Fruit fly (Drosophila melanogaster) whole organism, embryonic: ENCODE data around the gene Hph.

Source experiments
- ATbp ChIP-seq: fragments of 200-800 bp; sonication (Bioruptor generic); optimal IDR thresholded peaks from 2 replicates; lab custom pipeline; 2017; ENCODE audit warnings: missing biosample characterization, mild to moderate bottlenecking, missing genetic modification characterization, missing genetic modification reagents
- Antp ChIP-seq: fragments of 200-800 bp; sonication (Bioruptor generic); optimal IDR thresholded peaks from 3 replicates; lab custom pipeline; 2016; ENCODE audit warnings: missing biosample characterization, missing genetic modification characterization
- CG10267 ChIP-seq: fragments of 200-800 bp; sonication (Bioruptor generic); optimal IDR thresholded peaks from 2 replicates; lab custom pipeline; 2018; ENCODE audit warnings: missing biosample characterization, mild to moderate bottlenecking, missing genetic modification characterization, moderate library complexity
- CG10274 ChIP-seq: fragments of 200-800 bp; sonication (Bioruptor generic); optimal IDR thresholded peaks from 3 replicates; lab custom pipeline; 2017; ENCODE audit warnings: missing biosample characterization, mild to moderate bottlenecking, missing genetic modification characterization
- CG11093 ChIP-seq: fragments of 200-800 bp; sonication (Bioruptor generic); IDR thresholded peaks from 3 replicates; pipeline ENCODE4 v1.3.6; 2022; ENCODE audit warnings: missing biosample characterization, missing genetic modification characterization
- CG11247 ChIP-seq: fragments of 200-800 bp; sonication (Bioruptor generic); IDR thresholded peaks from 2 replicates; pipeline ENCODE4 v1.3.6; 2022; ENCODE audit warnings: missing biosample characterization, missing genetic modification characterization
- CG13624 ChIP-seq: fragments of 200-800 bp; sonication (Bioruptor generic); optimal IDR thresholded peaks from 2 replicates; lab custom pipeline; 2016; ENCODE audit warnings: missing biosample characterization, missing genetic modification characterization
- CG1603 ChIP-seq: fragments of 200-800 bp; sonication (Bioruptor generic); optimal IDR thresholded peaks from 2 replicates; lab custom pipeline; 2019; ENCODE audit warnings: missing biosample characterization, mild to moderate bottlenecking, missing genetic modification characterization, moderate library complexity
- CG17568 ChIP-seq: fragments of 200-800 bp; sonication (Bioruptor generic); optimal IDR thresholded peaks from 2 replicates; lab custom pipeline; 2018; ENCODE audit warnings: missing biosample characterization, mild to moderate bottlenecking, missing genetic modification characterization, moderate library complexity
- CG31388 ChIP-seq: fragments of 200-800 bp; sonication (Bioruptor generic); optimal IDR thresholded peaks from 2 replicates; lab custom pipeline; 2016; ENCODE audit warnings: missing biosample characterization, missing genetic modification characterization
- CG34376 ChIP-seq: fragments of 200-800 bp; sonication (Bioruptor generic); optimal IDR thresholded peaks from 2 replicates; lab custom pipeline; 2018; ENCODE audit warnings: missing biosample characterization, mild to moderate bottlenecking, missing genetic modification characterization
- CG3995 ChIP-seq: fragments of 200-800 bp; sonication (Bioruptor generic); optimal IDR thresholded peaks from 3 replicates; lab custom pipeline; 2016; ENCODE audit warnings: missing biosample characterization, missing genetic modification characterization
- CG6854 ChIP-seq: fragments of 200-800 bp; sonication (Bioruptor generic); optimal IDR thresholded peaks from 3 replicates; lab custom pipeline; 2017; ENCODE audit warnings: missing biosample characterization, mild to moderate bottlenecking, missing genetic modification characterization
- CG7786 ChIP-seq: fragments of 200-800 bp; sonication (Bioruptor generic); optimal IDR thresholded peaks from 2 replicates; lab custom pipeline; 2016; ENCODE audit warnings: missing biosample characterization, missing genetic modification characterization
- CG9797 ChIP-seq: fragments of 200-800 bp; sonication (Bioruptor generic); optimal IDR thresholded peaks from 3 replicates; lab custom pipeline; 2018; ENCODE audit warnings: missing biosample characterization, mild to moderate bottlenecking, missing genetic modification characterization
- CHES-1-like ChIP-seq: fragments of 200-800 bp; sonication (Bioruptor generic); optimal IDR thresholded peaks from 2 replicates; lab custom pipeline; 2016; ENCODE audit warnings: missing biosample characterization, missing genetic modification characterization
- Ets97D ChIP-seq: fragments of 200-800 bp; sonication (Bioruptor generic); optimal IDR thresholded peaks from 3 replicates; lab custom pipeline; 2016; ENCODE audit warnings: missing biosample characterization, missing genetic modification characterization
- Fer2 ChIP-seq: fragments of 200-800 bp; sonication (Bioruptor generic); optimal IDR thresholded peaks from 2 replicates; lab custom pipeline; 2018; ENCODE audit warnings: missing biosample characterization, mild to moderate bottlenecking, missing genetic modification characterization, moderate library complexity
- HHEX ChIP-seq: fragments of 200-800 bp; sonication (Bioruptor generic); optimal IDR thresholded peaks from 3 replicates; lab custom pipeline; 2017; ENCODE audit warnings: missing biosample characterization, mild to moderate bottlenecking, missing genetic modification characterization, missing genetic modification reagents
- Hey ChIP-seq: fragments of 200-800 bp; sonication (Bioruptor generic); optimal IDR thresholded peaks from 3 replicates; lab custom pipeline; 2018; ENCODE audit warnings: missing biosample characterization, mild to moderate bottlenecking, missing genetic modification characterization
- Hr3 ChIP-seq: fragments of 200-800 bp; sonication (Bioruptor generic); optimal IDR thresholded peaks from 3 replicates; lab custom pipeline; 2016; ENCODE audit warnings: missing biosample characterization, missing genetic modification characterization
- NFAT ChIP-seq: fragments of 200-800 bp; sonication (Bioruptor generic); IDR thresholded peaks from 2 replicates; pipeline ENCODE4 v1.3.6; 2022; ENCODE audit warnings: missing biosample characterization, missing genetic modification characterization
- Opbp ChIP-seq: fragments of 200-800 bp; sonication (Bioruptor generic); IDR thresholded peaks from 3 replicates; pipeline ENCODE4 v1.3.6; 2022; ENCODE audit warnings: missing biosample characterization, missing genetic modification characterization; ENCODE audit not compliant: partially characterized antibody
- Pdp1 ChIP-seq, 2 experiments: fragments of 200-800 bp; sonication (Bioruptor generic); optimal IDR thresholded peaks; 3 replicates each; lab custom pipeline; 2016; ENCODE audit warnings: missing biosample characterization in 2 of 2, missing genetic modification characterization in 2 of 2, mild to moderate bottlenecking in 1 of 2, moderate library complexity in 1 of 2
- Ptx1 ChIP-seq: fragments of 200-800 bp; sonication (Bioruptor generic); IDR thresholded peaks from 2 replicates; pipeline ENCODE4 v1.3.6; 2022; ENCODE audit warnings: missing biosample characterization, missing genetic modification characterization
- Xrp1 ChIP-seq: fragments of 200-800 bp; sonication (Bioruptor generic); IDR thresholded peaks from 2 replicates; pipeline ENCODE4 v1.3.6; 2022; ENCODE audit warnings: missing biosample characterization, missing genetic modification characterization
- al ChIP-seq: fragments of 200-800 bp; sonication (Bioruptor generic); IDR thresholded peaks from 2 replicates; pipeline ENCODE4 v1.3.6; 2022; ENCODE audit warnings: missing biosample characterization, missing genetic modification characterization
- btn ChIP-seq: fragments of 200-800 bp; sonication (Bioruptor generic); optimal IDR thresholded peaks from 2 replicates; lab custom pipeline; 2016; ENCODE audit warnings: missing biosample characterization, missing genetic modification characterization
- chinmo ChIP-seq: fragments of 200-800 bp; sonication (Bioruptor generic); IDR thresholded peaks from 4 replicates; pipeline ENCODE4 v1.3.6; 2022; ENCODE audit warnings: missing biosample characterization, missing genetic modification characterization; ENCODE audit not compliant: partially characterized antibody
- dmrt99B ChIP-seq: fragments of 200-800 bp; sonication (Bioruptor generic); optimal IDR thresholded peaks from 2 replicates; lab custom pipeline; 2018; ENCODE audit warnings: missing biosample characterization, mild to moderate bottlenecking, missing genetic modification characterization, moderate library complexity
- exex ChIP-seq: fragments of 200-800 bp; sonication (Bioruptor generic); optimal IDR thresholded peaks from 4 replicates; lab custom pipeline; 2018; ENCODE audit warnings: missing biosample characterization, mild to moderate bottlenecking, missing genetic modification characterization, moderate library complexity
- fd64A ChIP-seq: fragments of 200-800 bp; sonication (Bioruptor generic); optimal IDR thresholded peaks from 3 replicates; lab custom pipeline; 2018; ENCODE audit warnings: missing biosample characterization, mild to moderate bottlenecking, missing genetic modification characterization
- fru ChIP-seq: fragments of >200 bp; optimal IDR thresholded peaks from 2 replicates; lab custom pipeline; 2017
- ftz-f1 ChIP-seq: fragments of 200-800 bp; sonication (Bioruptor generic); optimal IDR thresholded peaks from 2 replicates; lab custom pipeline; 2016; ENCODE audit warnings: missing biosample characterization, missing genetic modification characterization
- grn ChIP-seq: fragments of 200-800 bp; sonication (Bioruptor generic); optimal IDR thresholded peaks from 3 replicates; lab custom pipeline; 2017; ENCODE audit warnings: missing biosample characterization, missing genetic modification characterization
- kah ChIP-seq: fragments of 200-800 bp; sonication (Bioruptor generic); optimal IDR thresholded peaks from 2 replicates; lab custom pipeline; 2018; ENCODE audit warnings: missing biosample characterization, mild to moderate bottlenecking, missing genetic modification characterization
- lab ChIP-seq: fragments of 200-800 bp; sonication (Bioruptor generic); optimal IDR thresholded peaks from 3 replicates; lab custom pipeline; 2017; ENCODE audit warnings: missing biosample characterization, missing genetic modification characterization, mild to moderate bottlenecking, moderate library complexity, missing genetic modification reagents
- nerfin-2 ChIP-seq: fragments of 200-800 bp; sonication (Bioruptor generic); IDR thresholded peaks from 2 replicates; pipeline ENCODE4 v1.3.6; 2022; ENCODE audit warnings: missing biosample characterization, missing genetic modification characterization; ENCODE audit not compliant: partially characterized antibody
- oc ChIP-seq: fragments of 200-800 bp; sonication (Bioruptor generic); optimal IDR thresholded peaks from 2 replicates; lab custom pipeline; 2018; ENCODE audit warnings: missing biosample characterization, mild to moderate bottlenecking, missing genetic modification characterization, moderate library complexity
- org-1 ChIP-seq: fragments of 200-800 bp; sonication (Bioruptor generic); optimal IDR thresholded peaks from 2 replicates; lab custom pipeline; 2017; ENCODE audit warnings: missing biosample characterization, missing genetic modification characterization
- pros ChIP-seq: fragments of 200-800 bp; sonication (Bioruptor generic); optimal IDR thresholded peaks from 3 replicates; lab custom pipeline; 2019; ENCODE audit warnings: missing biosample characterization, mild to moderate bottlenecking, missing genetic modification characterization, moderate library complexity
- psq ChIP-seq: fragments of 200-800 bp; sonication (Bioruptor generic); optimal IDR thresholded peaks from 2 replicates; lab custom pipeline; 2017; ENCODE audit warnings: missing biosample characterization, missing genetic modification characterization
- pzg ChIP-seq: fragments of 200-800 bp; sonication (Bioruptor generic); optimal IDR thresholded peaks from 3 replicates; lab custom pipeline; 2018; ENCODE audit warnings: missing biosample characterization, mild to moderate bottlenecking, missing genetic modification characterization, moderate library complexity
- ranshi ChIP-seq: fragments of 200-800 bp; sonication (Bioruptor generic); IDR thresholded peaks from 2 replicates; pipeline ENCODE4 v1.3.6; 2022; ENCODE audit warnings: missing biosample characterization, missing genetic modification characterization
- rib ChIP-seq: fragments of 200-800 bp; sonication (Bioruptor generic); IDR thresholded peaks from 2 replicates; pipeline ENCODE4 v1.3.6; 2022; ENCODE audit warnings: missing biosample characterization, missing genetic modification characterization
- seq ChIP-seq: fragments of 200-800 bp; sonication (Bioruptor generic); IDR thresholded peaks from 2 replicates; pipeline ENCODE4 v1.3.6; 2022; ENCODE audit warnings: missing biosample characterization, missing genetic modification characterization
- sug ChIP-seq: fragments of 200-800 bp; optimal IDR thresholded peaks from 2 replicates; lab custom pipeline; 2019; ENCODE audit warnings: missing biosample characterization, mild to moderate bottlenecking, missing genetic modification characterization, moderate library complexity
- zen ChIP-seq: fragments of 200-800 bp; sonication (Bioruptor generic); optimal IDR thresholded peaks from 3 replicates; lab custom pipeline; 2018; ENCODE audit warnings: missing biosample characterization, mild to moderate bottlenecking, missing genetic modification characterization, moderate library complexity
- zf30C ChIP-seq: fragments of 200-800 bp; sonication (Bioruptor generic); optimal IDR thresholded peaks from 3 replicates; lab custom pipeline; 2018; ENCODE audit warnings: missing biosample characterization, mild to moderate bottlenecking, missing genetic modification characterization

Gene Hph

dm6 chr3R:5270806-5271205 lies 14.0 kb downstream of the Hph start (continued):
- TF ChIP-seq Hr3 (GFP tag; lab: Kevin White, UChicago) (no peak), CG10274 (GFP tag; lab: Kevin White, UChicago) (no peak), CG10267 (peak; percentile 76), zf30C (GFP tag; lab: Kevin White, UChicago) (peak; percentile 84), pzg (GFP tag; lab: Kevin White, UChicago) (peak; percentile 2), dmrt99B (tag; lab: Kevin White, UChicago) (no peak), CG3995 (GFP tag; lab: Kevin White, UChicago) (no peak), CG9797 (GFP tag; lab: Kevin White, UChicago) (no peak), al (GFP tag; lab: Robert Waterston, UW) (no peak), pros (no peak), HHEX (GFP tag; lab: Kevin White, UChicago) (peak; percentile 25), chinmo (GFP tag; lab: Robert Waterston, UW) (0 out of 4 replicates have a peak, but pooled peaks have one; percentile 65), ranshi (GFP tag; lab: Robert Waterston, UW) (no peak), Xrp1 (GFP tag; lab: Robert Waterston, UW) (peak; percentile 60), CG13624 (GFP tag; lab: Kevin White, UChicago) (no peak), Fer2 (tag; lab: Kevin White, UChicago) (no peak), btn (GFP tag; lab: Kevin White, UChicago) (no peak), seq (0 out of 2 replicates have a peak, but pooled peaks have one; percentile 13), Ets97D (GFP tag; lab: Kevin White, UChicago) (no peak), nerfin-2 (no peak), kah (GFP tag; lab: Kevin White, UChicago) (no peak), CG17568 (GFP tag; lab: Kevin White, UChicago) (no peak), org-1 (GFP tag; lab: Kevin White, UChicago) (no peak), CG31388 (GFP tag; lab: Kevin White, UChicago) (no peak), fru (lab: Kevin White, UChicago) (no peak), CHES-1-like (no peak), zen (tag; lab: Kevin White, UChicago) (peak; percentile 14), Ptx1 (GFP tag; lab: Robert Waterston, UW) (no peak), ATbp (GFP tag; lab: Kevin White, UChicago) (no peak), oc (tag; lab: Kevin White, UChicago) (no peak), NFAT (GFP tag; lab: Robert Waterston, UW) (no peak)

- TF ChIP-seq btn (GFP tag; lab: Kevin White, UChicago) (no peak), Opbp (GFP tag; lab: Robert Waterston, UW) (no peak), CG11247 (no peak), CG7786 (GFP tag; lab: Kevin White, UChicago) (no peak), CG1603 (tag; lab: Kevin White, UChicago) (no peak), CG6854 (GFP tag; lab: Kevin White, UChicago) (no peak), CG11093 (GFP tag; lab: Robert Waterston, UW) (no peak)
Measured at dm6 chr3R:5277735-5278134, 20.9 kb downstream of the Hph start, which contains the start of gene CG31538. Gene CG31538, minus strand, starts transcription at chr3R:5277835.

dm6 chr3R:5278627-5279026 lies 21.8 kb downstream of the Hph start:
- TF ChIP-seq Antp (GFP tag; lab: Kevin White, UChicago) (no peak), exex (tag; lab: Kevin White, UChicago) (peak; percentile 92), lab (GFP tag; lab: Kevin White, UChicago) (peak; percentile 81), Xrp1 (GFP tag; lab: Robert Waterston, UW) (no peak), grn (GFP tag; lab: Kevin White, UChicago) (peak; percentile 94), CG34376 (peak; percentile 83), rib (GFP tag; lab: Robert Waterston, UW) (0 out of 2 replicates have a peak, but pooled peaks have one; percentile 40), fd64A (no peak), Hey (tag; lab: Kevin White, UChicago) (peak; percentile 27), Pdp1 (GFP tag; optimal IDR thresholded peaks at IDR 0.05; lab: Kevin White, UChicago) (peak in 1 of 2 experiments; percentile 68), ftz-f1 (GFP tag; lab: Kevin White, UChicago) (peak; percentile 44), psq (no peak), CG13624 (GFP tag; lab: Kevin White, UChicago) (peak; percentile 28), sug (peak; percentile 99)
